Worm (Caenorhabditis elegans) whole organism, mixed stage, embryonic: ENCODE results near the gene F58F9.9.

Experiments used
- M03D4.4 ChIP-seq: sonication (generic microtip); optimal IDR thresholded peaks from 2 replicates; lab custom pipeline; 2017; ENCODE audit warnings: mild to moderate bottlenecking, missing genetic modification characterization, missing compliant biosample characterization
- blmp-1 ChIP-seq: fragments of 150-350 bp; optimal IDR thresholded peaks from 2 replicates; lab custom pipeline; 2014; ENCODE audit warnings: missing biosample characterization, missing genetic modification characterization
- ceh-83 ChIP-seq: fragments of 200-800 bp; sonication (Bioruptor generic); optimal IDR thresholded peaks from 2 replicates; lab custom pipeline; 2018; ENCODE audit warnings: mild to moderate bottlenecking, missing genetic modification characterization, missing compliant biosample characterization
- lin-13 ChIP-seq: fragments of 150-350 bp; optimal IDR thresholded peaks from 2 replicates; lab custom pipeline; 2014; ENCODE audit warnings: missing biosample characterization, missing genetic modification characterization
- lsy-2 ChIP-seq: fragments of 150-350 bp; optimal IDR thresholded peaks from 2 replicates; lab custom pipeline; 2014; ENCODE audit warnings: missing biosample characterization, missing genetic modification characterization
- nhr-28 ChIP-seq: fragments of 150-350 bp; optimal IDR thresholded peaks from 2 replicates; lab custom pipeline; 2014; ENCODE audit warnings: missing biosample characterization, missing genetic modification characterization
- sem-2 ChIP-seq: fragments of 200-800 bp; sonication (Bioruptor generic); optimal IDR thresholded peaks from 2 replicates; lab custom pipeline; 2018; ENCODE audit warnings: mild to moderate bottlenecking, missing genetic modification characterization, missing compliant biosample characterization
- tbx-8 ChIP-seq: fragments of 200-800 bp; sonication (Bioruptor generic); optimal IDR thresholded peaks from 2 replicates; lab custom pipeline; 2018; ENCODE audit warnings: mild to moderate bottlenecking, missing genetic modification characterization, moderate library complexity, missing compliant biosample characterization
- unc-62 ChIP-seq: fragments of 150-350 bp; optimal IDR thresholded peaks from 2 replicates; lab custom pipeline; 2014; ENCODE audit warnings: missing biosample characterization, missing genetic modification reagents, missing genetic modification characterization

DNA sequence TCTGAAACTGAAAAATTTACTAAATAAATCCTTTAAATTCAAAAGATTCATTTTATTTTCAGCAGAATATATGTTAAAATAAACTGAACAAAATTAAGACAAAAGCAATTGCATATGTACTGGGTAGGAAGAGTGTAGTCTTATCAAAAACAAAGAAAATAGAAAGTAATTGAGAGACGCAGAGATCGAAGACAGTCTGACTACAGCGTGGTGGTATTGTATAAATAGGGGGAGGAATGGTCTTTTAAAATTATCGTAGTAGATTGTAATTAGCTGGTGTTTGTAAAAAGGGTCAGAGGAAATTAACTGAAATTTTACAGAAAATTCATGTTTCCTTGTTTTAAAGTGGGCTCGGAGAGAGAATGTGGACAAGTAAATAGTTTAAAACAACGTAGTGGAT, 8.4 kb downstream of the F58F9.9 start, which contains the start of gene acox-3:
- no peak for TF ChIP-seq lin-13 (tag; lab: Kevin White, UChicago)
- no peak for TF ChIP-seq unc-62
- TF ChIP-seq lsy-2 (tag; lab: Kevin White, UChicago) = no peak
- TF ChIP-seq blmp-1 = no peak
- no peak for TF ChIP-seq sem-2 (GFP tag; lab: Kevin White, UChicago)
- no peak for TF ChIP-seq ceh-83 (GFP tag; lab: Kevin White, UChicago)
- no peak for TF ChIP-seq tbx-8 (GFP tag; lab: Kevin White, UChicago)
- no peak for TF ChIP-seq nhr-28 (tag; lab: Kevin White, UChicago)
- TF ChIP-seq M03D4.4 (tag; lab: Kevin White, UChicago) = no peak
